Worm (Caenorhabditis elegans) whole organism, young adult: ENCODE measurements around the gene Y54G2A.36.

Experiments used
- C17E4.6 ChIP-seq: fragments of 200-800 bp; sonication (Bioruptor generic); IDR thresholded peaks from 2 replicates; pipeline ENCODE4 v1.3.6; 2022; ENCODE audit warnings: missing genetic modification reagents, missing genetic modification characterization, missing compliant biosample characterization
- F10E7.11 ChIP-seq: sonication (generic microtip); optimal IDR thresholded peaks from 2 replicates; lab custom pipeline; 2017; ENCODE audit warnings: mild to moderate bottlenecking, missing genetic modification characterization, moderate library complexity, missing compliant biosample characterization
- F57C9.4 ChIP-seq: sonication (generic microtip); optimal IDR thresholded peaks from 2 replicates; lab custom pipeline; 2017; ENCODE audit warnings: mild to moderate bottlenecking, missing genetic modification characterization, missing compliant biosample characterization
- T07F8.4 ChIP-seq: sonication (generic microtip); optimal IDR thresholded peaks from 2 replicates; lab custom pipeline; 2016; ENCODE audit warnings: mild to moderate bottlenecking, missing genetic modification characterization, moderate library complexity, missing compliant biosample characterization
- Y53F4B.3 ChIP-seq: fragments of 200-800 bp; sonication (Bioruptor generic); IDR thresholded peaks from 2 replicates; pipeline ENCODE4 v1.3.6; 2022; ENCODE audit warnings: missing genetic modification reagents, missing genetic modification characterization, missing compliant biosample characterization
- Y56A3A.18 ChIP-seq: fragments of 200-800 bp; sonication (Bioruptor generic); IDR thresholded peaks from 2 replicates; pipeline ENCODE4 v1.3.6; 2022; ENCODE audit warnings: missing genetic modification reagents, missing genetic modification characterization, missing compliant biosample characterization
- ZK185.1 ChIP-seq: sonication (generic microtip); optimal IDR thresholded peaks from 2 replicates; lab custom pipeline; 2016; ENCODE audit warnings: mild to moderate bottlenecking, missing genetic modification characterization, missing compliant biosample characterization; ENCODE audit not compliant: poor library complexity, severe bottlenecking
- aptf-3 ChIP-seq: fragments of 200-800 bp; sonication (Bioruptor generic); IDR thresholded peaks from 2 replicates; pipeline ENCODE4 v1.3.6; 2022; ENCODE audit warnings: missing genetic modification characterization, missing compliant biosample characterization
- athp-1 ChIP-seq: sonication (generic microtip); optimal IDR thresholded peaks from 2 replicates; lab custom pipeline; 2017; ENCODE audit warnings: mild to moderate bottlenecking, missing genetic modification characterization, missing compliant biosample characterization
- attf-3 ChIP-seq: fragments of 200-800 bp; sonication (Bioruptor generic); conservative IDR thresholded peaks from 2 replicates; pipeline ENCODE4 v1.3.6; 2022; ENCODE audit warnings: missing genetic modification reagents, missing genetic modification characterization, missing compliant biosample characterization
- bed-2 ChIP-seq: fragments of 200-800 bp; sonication (Bioruptor generic); IDR thresholded peaks from 2 replicates; pipeline ENCODE4 v1.3.6; 2022; ENCODE audit warnings: missing genetic modification reagents, missing genetic modification characterization, missing compliant biosample characterization
- ccch-3 ChIP-seq: fragments of 200-800 bp; sonication (Bioruptor generic); optimal IDR thresholded peaks from 2 replicates; lab custom pipeline; 2018; ENCODE audit warnings: mild to moderate bottlenecking, missing genetic modification characterization, missing compliant biosample characterization
- cebp-1 ChIP-seq, 2 experiments: fragments of 200-800 bp in 1 of 2; sonication (Bioruptor generic) in 1 of 2; sonication (generic microtip) in 1 of 2; IDR thresholded peaks in 1 of 2; optimal IDR thresholded peaks in 1 of 2; 2 replicates each; pipeline versions ENCODE4 v1.3.6 to Lab custom; 2017 to 2022; ENCODE audit warnings: missing compliant biosample characterization in 2 of 2, missing genetic modification characterization in 2 of 2, mild to moderate bottlenecking in 1 of 2, missing genetic modification reagents in 1 of 2, moderate library complexity in 1 of 2
- ceh-58 ChIP-seq: fragments of 200-800 bp; sonication (Bioruptor generic); IDR thresholded peaks from 2 replicates; pipeline ENCODE4 v1.3.6; 2022; ENCODE audit warnings: missing genetic modification characterization, missing compliant biosample characterization
- dpl-1 ChIP-seq: fragments of 150-350 bp; optimal IDR thresholded peaks from 2 replicates; lab custom pipeline; 2014; ENCODE audit warnings: missing biosample characterization, missing genetic modification reagents, missing genetic modification characterization
- egl-44 ChIP-seq: fragments of 200-800 bp; sonication (Bioruptor generic); IDR thresholded peaks from 2 replicates; pipeline ENCODE4 v1.3.6; 2022; ENCODE audit warnings: missing genetic modification reagents, missing genetic modification characterization, missing compliant biosample characterization
- egrh-3 ChIP-seq: fragments of 200-800 bp; sonication (Bioruptor generic); IDR thresholded peaks from 2 replicates; pipeline ENCODE4 v1.3.6; 2022; ENCODE audit warnings: missing genetic modification reagents, missing genetic modification characterization, missing compliant biosample characterization
- hmg-20 ChIP-seq: fragments of 200-800 bp; sonication (Bioruptor generic); IDR thresholded peaks from 2 replicates; pipeline ENCODE4 v1.3.6; 2022; ENCODE audit warnings: missing genetic modification reagents, missing genetic modification characterization, missing compliant biosample characterization
- hrde-1 ChIP-seq: sonication (generic microtip); optimal IDR thresholded peaks from 2 replicates; lab custom pipeline; 2016; ENCODE audit warnings: missing genetic modification characterization, mild to moderate bottlenecking, missing compliant biosample characterization, moderate library complexity, missing genotype, missing genetic modification reagents, borderline replicate concordance
- hsf-1 ChIP-seq: fragments of 200-800 bp; sonication (Bioruptor generic); IDR thresholded peaks from 2 replicates; pipeline ENCODE4 v1.3.6; 2022; ENCODE audit warnings: missing genetic modification reagents, missing genetic modification characterization, missing compliant biosample characterization
- let-526 ChIP-seq: fragments of 200-800 bp; sonication (Bioruptor generic); IDR thresholded peaks from 2 replicates; pipeline ENCODE4 v1.3.6; 2022; ENCODE audit warnings: missing genetic modification reagents, missing genetic modification characterization, missing compliant biosample characterization
- lin-35 ChIP-seq, 3 experiments: fragments of 150-350 bp in 2 of 3; sonication (generic microtip) in 1 of 3; optimal IDR thresholded peaks; 2 replicates each; lab custom pipeline; 2014 to 2018; ENCODE audit warnings: missing biosample characterization in 3 of 3, missing genetic modification characterization in 3 of 3, missing genetic modification reagents in 3 of 3
- lin-54 ChIP-seq: fragments of 200-800 bp; sonication (Bioruptor generic); optimal IDR thresholded peaks from 2 replicates; lab custom pipeline; 2018; ENCODE audit warnings: mild to moderate bottlenecking, missing genetic modification characterization, missing compliant biosample characterization
- lsl-1 ChIP-seq: fragments of 200-800 bp; sonication (Bioruptor generic); optimal IDR thresholded peaks from 2 replicates; lab custom pipeline; 2018; ENCODE audit warnings: mild to moderate bottlenecking, missing genetic modification characterization, moderate library complexity, missing compliant biosample characterization
- madf-3 ChIP-seq: fragments of 200-800 bp; sonication (Bioruptor generic); IDR thresholded peaks from 2 replicates; pipeline ENCODE4 v1.3.6; 2022; ENCODE audit warnings: missing genetic modification reagents, missing genetic modification characterization, missing compliant biosample characterization
- mcd-1 ChIP-seq: fragments of 200-800 bp; sonication (Bioruptor generic); IDR thresholded peaks from 2 replicates; pipeline ENCODE4 v1.3.6; 2022; ENCODE audit warnings: missing genetic modification reagents, missing genetic modification characterization, missing compliant biosample characterization
- nhr-120 ChIP-seq: fragments of 200-800 bp; sonication (Bioruptor generic); IDR thresholded peaks from 2 replicates; pipeline ENCODE4 v1.3.6; 2022; ENCODE audit warnings: missing genetic modification characterization, missing compliant biosample characterization
- pbrm-1 ChIP-seq: fragments of 200-800 bp; sonication (Bioruptor generic); IDR thresholded peaks from 2 replicates; pipeline ENCODE4 v1.3.6; 2022; ENCODE audit warnings: missing genetic modification reagents, missing genetic modification characterization, missing compliant biosample characterization
- rec-8 ChIP-seq, 2 experiments: sonication (generic microtip); optimal IDR thresholded peaks; 2 replicates each; lab custom pipeline; 2016; ENCODE audit warnings: mild to moderate bottlenecking in 2 of 2, missing genetic modification characterization in 2 of 2, missing genetic modification reagents in 2 of 2, missing genotype in 2 of 2, missing biosample characterization in 1 of 2, missing compliant biosample characterization in 1 of 2, moderate library complexity in 1 of 2
- snpc-4 ChIP-seq, 5 experiments: fragments of 150-350 bp in 1 of 5; sonication (generic microtip) in 4 of 5; optimal IDR thresholded peaks; 2 replicates each; lab custom pipeline; 2014 to 2018; ENCODE audit warnings: missing genetic modification characterization in 5 of 5, missing biosample characterization in 3 of 5, antibody characterized with exemption in 2 of 5, mild to moderate bottlenecking in 2 of 5, missing compliant biosample characterization in 2 of 5, missing genotype in 2 of 5, moderate library complexity in 2 of 5, missing genetic modification reagents in 1 of 5
- somi-1 ChIP-seq: fragments of 200-800 bp; sonication (Bioruptor generic); optimal IDR thresholded peaks from 2 replicates; lab custom pipeline; 2018; ENCODE audit warnings: mild to moderate bottlenecking, missing genetic modification characterization, missing compliant biosample characterization
- zfh-2 ChIP-seq: fragments of 200-800 bp; sonication (Bioruptor generic); conservative IDR thresholded peaks from 2 replicates; pipeline ENCODE4 v1.3.6; 2022; ENCODE audit warnings: missing genetic modification reagents, missing genetic modification characterization, missing compliant biosample characterization
- zim-3 ChIP-seq: sonication (generic microtip); optimal IDR thresholded peaks from 2 replicates; lab custom pipeline; 2017; ENCODE audit warnings: mild to moderate bottlenecking, missing genetic modification characterization, moderate library complexity, missing compliant biosample characterization
- ztf-18 ChIP-seq: sonication (generic microtip); optimal IDR thresholded peaks from 2 replicates; lab custom pipeline; 2016; ENCODE audit warnings: missing genotype, mild to moderate bottlenecking, missing genetic modification characterization, missing compliant biosample characterization

Gene Y54G2A.36

DNA sequence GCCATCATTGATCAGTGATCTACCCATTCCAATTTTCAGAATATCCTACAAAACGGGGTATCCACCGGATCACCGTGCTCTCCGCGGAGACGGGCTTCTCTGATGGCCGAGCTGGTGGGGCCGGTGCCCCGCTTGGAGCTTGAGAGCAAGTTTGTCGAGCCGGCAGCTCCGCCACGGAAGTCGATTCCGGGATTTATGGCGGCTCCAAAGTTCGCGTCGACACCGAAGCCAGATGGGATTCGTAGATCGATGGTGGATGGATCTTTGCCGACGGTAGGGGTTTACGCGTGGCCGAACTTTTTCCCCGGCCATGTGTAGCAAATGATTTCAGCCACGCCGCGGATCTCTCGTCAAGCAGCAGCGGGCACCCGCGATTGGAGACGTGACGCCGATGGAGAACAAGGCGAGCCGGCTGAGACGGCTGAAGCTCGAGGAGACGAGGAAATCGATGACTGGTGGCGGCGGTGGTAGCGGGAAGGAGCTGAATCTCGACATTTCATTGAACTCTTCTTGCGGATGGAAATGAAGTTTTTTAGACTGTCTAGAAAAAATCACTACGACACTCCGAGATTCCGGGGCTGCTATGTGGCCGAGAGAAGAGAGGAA is 8.9 kb upstream of the Y54G2A.36 start:
- TF ChIP-seq C17E4.6 = no peak
- TF ChIP-seq ZK185.1 (tag; lab: Kevin White, UChicago) = no peak
- 0 out of 2 replicates have a peak, but pooled peaks have one; percentile 25 for TF ChIP-seq mcd-1
- TF ChIP-seq ceh-58 = no peak
- TF ChIP-seq nhr-120 (GFP tag; lab: Robert Waterston, UW) = no peak
- peak; percentile 78; the same call in 1 of the 2 replicates for TF ChIP-seq egrh-3
- peak; percentile 29 for TF ChIP-seq zim-3
- TF ChIP-seq F10E7.11 (tag; lab: Kevin White, UChicago) = no peak
- peak; percentile 90 for TF ChIP-seq zfh-2 (GFP tag; lab: Robert Waterston, UW)
- no peak for TF ChIP-seq ccch-3 (GFP tag; lab: Kevin White, UChicago)
- TF ChIP-seq hsf-1 (GFP tag; lab: Robert Waterston, UW) = no peak
- no peak for TF ChIP-seq Y56A3A.18 (GFP tag; lab: Robert Waterston, UW)

DNA sequence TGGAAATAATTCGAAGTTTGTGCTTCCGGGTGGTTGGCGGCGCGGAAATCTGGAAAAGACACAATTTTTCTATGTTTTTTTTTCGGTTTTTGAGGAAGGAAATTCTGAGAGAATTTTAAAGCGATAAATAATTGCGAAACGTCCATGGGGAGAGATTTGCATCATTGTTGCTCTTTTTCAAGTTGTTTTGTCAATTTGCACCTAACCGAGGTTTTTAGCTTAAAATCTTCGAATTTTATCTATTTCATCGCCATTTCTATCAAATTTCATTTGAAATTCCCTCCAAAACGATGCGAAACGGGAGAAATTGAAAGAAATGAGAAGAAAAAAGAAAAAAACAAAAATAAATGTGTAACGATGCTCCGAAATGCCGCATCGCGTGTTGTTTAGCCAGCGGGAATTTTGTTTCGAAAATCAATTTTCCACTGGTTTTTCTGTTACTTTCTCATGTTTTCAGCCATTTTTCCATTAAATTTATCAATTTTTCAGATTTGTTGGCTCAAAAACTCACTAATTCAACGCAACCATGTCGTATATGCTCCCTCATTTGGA is 7.0 kb upstream of the Y54G2A.36 start, which contains the start of the genes nprt-1 and dib-1:
Gene nprt-1 (minus strand): TSS at position 51 of the 552 bp plus-strand sequence.
Gene dib-1 (plus strand): TSS at position 482 of the 552 bp plus-strand sequence.
- no peak for TF ChIP-seq madf-3
- no peak for TF ChIP-seq cebp-1 (GFP tag; IDR thresholded peaks at IDR 0.05; lab: Robert Waterston, UW)
- peak; percentile 12 for TF ChIP-seq cebp-1 (tag; optimal IDR thresholded peaks at IDR 0.05; lab: Kevin White, UChicago)
- no peak for TF ChIP-seq T07F8.4 (tag; lab: Kevin White, UChicago)
- no peak for TF ChIP-seq Y53F4B.3
- no peak for TF ChIP-seq pbrm-1
- TF ChIP-seq egl-44 = no peak
- TF ChIP-seq athp-1 = no peak
- TF ChIP-seq lin-54 = peak; percentile 54
- no peak for TF ChIP-seq nhr-120 (GFP tag; lab: Robert Waterston, UW)
- TF ChIP-seq somi-1 (GFP tag; lab: Kevin White, UChicago) = no peak
- TF ChIP-seq lin-35 (GFP tag; optimal IDR thresholded peaks at IDR 0.05; lab: Kevin White, UChicago) = peak in 1 of 3 experiments; percentile 88
- no peak for TF ChIP-seq ztf-18 (tag; lab: Kevin White, UChicago)
- no peak for TF ChIP-seq hrde-1 (tag; lab: Kevin White, UChicago)
- TF ChIP-seq attf-3 (GFP tag; lab: Robert Waterston, UW) = peak; percentile 96
- no peak for TF ChIP-seq snpc-4 (GFP tag; optimal IDR thresholded peaks at IDR 0.05; lab: Kevin White, UChicago)
- no peak for TF ChIP-seq snpc-4 (tag; optimal IDR thresholded peaks at IDR 0.05; lab: Kevin White, UChicago)
- TF ChIP-seq let-526 (GFP tag; lab: Robert Waterston, UW) = no peak
- TF ChIP-seq hmg-20 (GFP tag; lab: Robert Waterston, UW) = no peak
- TF ChIP-seq bed-2 (GFP tag; lab: Robert Waterston, UW) = no peak
- no peak for TF ChIP-seq ceh-58
- TF ChIP-seq aptf-3 (GFP tag; lab: Robert Waterston, UW) = no peak
- peak; percentile 17 for TF ChIP-seq dpl-1 (GFP tag; lab: Kevin White, UChicago)
- TF ChIP-seq lsl-1 (GFP tag; lab: Kevin White, UChicago) = no peak
- no peak for TF ChIP-seq rec-8 (tag; optimal IDR thresholded peaks at IDR 0.05; lab: Kevin White, UChicago)
- no peak for TF ChIP-seq F57C9.4 (tag; lab: Kevin White, UChicago)
- TF ChIP-seq mcd-1 = peak; percentile 43; the same call in 1 of the 2 replicates
